Worm (Caenorhabditis elegans): ENCODE results near the gene him-3.

The him-3 gene

ce11 chrIV:6959483-6959882 lies 17.8 kb upstream of the him-3 start:
- TF ChIP-seq unc-42 (tag; optimal IDR thresholded peaks at IDR 0.05) (peak; percentile 95), unc-55 (GFP tag; optimal IDR thresholded peaks at IDR 0.05) (no peak), ets-4 (tag; optimal IDR thresholded peaks at IDR 0.05) (no peak), nfya-1 (tag; optimal IDR thresholded peaks at IDR 0.05) (no peak)

DNA sequence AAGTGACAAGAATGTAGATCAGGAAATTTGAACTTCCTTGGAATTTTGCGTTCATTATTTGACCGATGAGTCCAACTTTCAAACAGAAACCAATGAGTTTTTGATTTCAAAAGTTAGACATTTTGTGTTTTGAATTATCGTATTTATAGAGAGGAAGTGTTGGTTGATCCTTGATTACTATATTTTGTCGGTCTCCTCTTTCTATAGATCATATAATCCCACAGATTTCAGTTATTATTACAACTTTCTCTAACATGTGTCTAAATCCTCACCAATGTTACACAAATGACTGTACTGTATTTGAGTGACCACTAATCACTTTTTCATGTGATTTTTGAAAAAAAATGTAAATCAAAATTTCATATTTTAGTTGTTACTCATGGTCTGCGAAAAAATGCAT lies 12.8 kb upstream of the him-3 start, which contains the start of gene B0478.3:
B0478.3 (minus strand) TSS at position 101 of the 400 bp plus-strand sequence.
- TF ChIP-seq tbx-7 (tag; optimal IDR thresholded peaks at IDR 0.05) = no peak
- no peak for TF ChIP-seq nhr-232 (tag; optimal IDR thresholded peaks at IDR 0.05)
- no peak for TF ChIP-seq pha-4 (tag; optimal IDR thresholded peaks at IDR 0.05)
- no peak for TF ChIP-seq pag-3 (tag; optimal IDR thresholded peaks at IDR 0.05; ENCODE audit: borderline replicate concordance)
- no peak for TF ChIP-seq ceh-9 (tag; optimal IDR thresholded peaks at IDR 0.05)
- TF ChIP-seq nfya-1 (tag; optimal IDR thresholded peaks at IDR 0.05) = no peak
- TF ChIP-seq K09A11.1 (tag; optimal IDR thresholded peaks at IDR 0.05; ENCODE audit: insufficient read depth) = no peak

ce11 chrIV:6965192-6965591 lies 12.1 kb upstream of the him-3 start, which contains the start of gene ZK381.2:
ZK381.2 (plus strand) TSS chrIV:6965492.
- no peak for TF ChIP-seq hlh-30 (tag; optimal IDR thresholded peaks at IDR 0.05; ENCODE audit: insufficient read depth)
- no peak for TF ChIP-seq unc-42 (tag; optimal IDR thresholded peaks at IDR 0.05)
- no peak for TF ChIP-seq tbx-7 (tag; optimal IDR thresholded peaks at IDR 0.05)
- TF ChIP-seq ttx-3 (tag; optimal IDR thresholded peaks at IDR 0.05) = no peak
- no peak for TF ChIP-seq che-1 (tag; optimal IDR thresholded peaks at IDR 0.05)
- no peak for TF ChIP-seq rnt-1 (tag; optimal IDR thresholded peaks at IDR 0.05)
- no peak for TF ChIP-seq unc-3 (GFP tag; conservative IDR thresholded peaks at IDR 0.05)
- TF ChIP-seq unc-3 (tag; optimal IDR thresholded peaks at IDR 0.05) = no peak
- TF ChIP-seq sdc-2 (tag; optimal IDR thresholded peaks at IDR 0.05) = no peak
- TF ChIP-seq sox-2 (GFP tag; IDR thresholded peaks at IDR 0.05) = no peak
- no peak for TF ChIP-seq fkh-10 (GFP tag; optimal IDR thresholded peaks at IDR 0.05)
- TF ChIP-seq eyg-1 (tag; optimal IDR thresholded peaks at IDR 0.05) = no peak
- no peak for TF ChIP-seq ceh-2 (tag; optimal IDR thresholded peaks at IDR 0.05)
- no peak for TF ChIP-seq tbx-2 (tag; optimal IDR thresholded peaks at IDR 0.05)

- TF ChIP-seq unc-55 (GFP tag; optimal IDR thresholded peaks at IDR 0.05) (no peak), tbx-7 (tag; optimal IDR thresholded peaks at IDR 0.05) (no peak), K02D7.2 (tag; optimal IDR thresholded peaks at IDR 0.05) (no peak), che-1 (tag; optimal IDR thresholded peaks at IDR 0.05) (no peak), ceh-18 (tag; optimal IDR thresholded peaks at IDR 0.05) (no peak), madf-2 (tag; optimal IDR thresholded peaks at IDR 0.05) (no peak), ref-2 (tag; optimal IDR thresholded peaks at IDR 0.05) (no peak), ceh-31 (tag; optimal IDR thresholded peaks at IDR 0.05) (no peak), hlh-15 (tag; optimal IDR thresholded peaks at IDR 0.05) (no peak), C08G9.2 (tag; optimal IDR thresholded peaks at IDR 0.05) (no peak), odd-2 (tag; optimal IDR thresholded peaks at IDR 0.05) (no peak), C38D4.7 (GFP tag; optimal IDR thresholded peaks at IDR 0.05) (no peak), ceh-14 (tag; optimal IDR thresholded peaks at IDR 0.05) (no peak), ceh-45 (GFP tag; IDR thresholded peaks at IDR 0.05) (no peak), pha-2 (tag; optimal IDR thresholded peaks at IDR 0.05) (no peak), ceh-24 (tag; optimal IDR thresholded peaks at IDR 0.05) (no peak), nfya-1 (tag; optimal IDR thresholded peaks at IDR 0.05) (no peak), hlh-30 (tag; optimal IDR thresholded peaks at IDR 0.05; ENCODE audit: insufficient read depth) (no peak), lin-11 (tag; optimal IDR thresholded peaks at IDR 0.05) (no peak), ceh-34 (tag; optimal IDR thresholded peaks at IDR 0.05) (no peak)
Measured at ce11 chrIV:6970271-6970670, 7.0 kb upstream of the him-3 start, which contains the start of gene ZK381.8. ZK381.8 (minus strand) TSS chrIV:6970371.

Measured in whole organism, late embryonic.